Fruit fly (Drosophila melanogaster) whole organism, embryonic: Measurements from ENCODE around the gene deltaCOP.

Experiments
- B-H2 ChIP-seq: fragments of 200-800 bp; sonication (Bioruptor generic); optimal IDR thresholded peaks from 2 replicates; lab custom pipeline; 2018; ENCODE audit warnings: missing biosample characterization, mild to moderate bottlenecking, missing genetic modification characterization
- CG11695 ChIP-seq: fragments of 200-800 bp; sonication (Bioruptor generic); IDR thresholded peaks from 3 replicates; pipeline ENCODE4 v1.3.6; 2022; ENCODE audit warnings: missing biosample characterization, missing genetic modification characterization
- CG11723 ChIP-seq: fragments of 200-800 bp; sonication (Bioruptor generic); optimal IDR thresholded peaks from 2 replicates; lab custom pipeline; 2017; ENCODE audit warnings: missing biosample characterization, mild to moderate bottlenecking, missing genetic modification characterization
- CG12391 ChIP-seq: fragments of 200-800 bp; sonication (Bioruptor generic); optimal IDR thresholded peaks from 3 replicates; lab custom pipeline; 2018; ENCODE audit warnings: missing biosample characterization, mild to moderate bottlenecking, missing genetic modification characterization, moderate library complexity
- CG12744 ChIP-seq: fragments of 200-800 bp; sonication (Bioruptor generic); optimal IDR thresholded peaks from 2 replicates; lab custom pipeline; 2016; ENCODE audit warnings: missing biosample characterization, missing genetic modification characterization
- CG13123 ChIP-seq: fragments of 200-800 bp; sonication (Bioruptor generic); optimal IDR thresholded peaks from 2 replicates; lab custom pipeline; 2016; ENCODE audit warnings: missing biosample characterization, missing genetic modification characterization
- CG2712 ChIP-seq: fragments of 200-800 bp; optimal IDR thresholded peaks from 3 replicates; lab custom pipeline; 2019; ENCODE audit warnings: missing biosample characterization, mild to moderate bottlenecking, missing genetic modification characterization, moderate library complexity
- CG2889 ChIP-seq: fragments of 200-800 bp; sonication (Bioruptor generic); IDR thresholded peaks from 3 replicates; pipeline ENCODE4 v1.3.6; 2022; ENCODE audit warnings: missing biosample characterization, missing genetic modification characterization
- CG30431 ChIP-seq: fragments of 200-800 bp; sonication (Bioruptor generic); optimal IDR thresholded peaks from 2 replicates; lab custom pipeline; 2017; ENCODE audit warnings: missing biosample characterization, missing genetic modification characterization
- CG3163 ChIP-seq: fragments of 200-800 bp; sonication (Bioruptor generic); optimal IDR thresholded peaks from 3 replicates; lab custom pipeline; 2016; ENCODE audit warnings: missing biosample characterization, missing genetic modification characterization
- CG3407 ChIP-seq: fragments of 200-800 bp; sonication (Bioruptor generic); optimal IDR thresholded peaks from 2 replicates; lab custom pipeline; 2018; ENCODE audit warnings: missing biosample characterization, mild to moderate bottlenecking, missing genetic modification characterization
- CG42726 ChIP-seq: fragments of 200-800 bp; sonication (Bioruptor generic); IDR thresholded peaks from 2 replicates; pipeline ENCODE4 v1.3.6; 2022; ENCODE audit warnings: missing biosample characterization, missing genetic modification characterization; ENCODE audit not compliant: partially characterized antibody
- CG4707 ChIP-seq: fragments of 200-800 bp; sonication (Bioruptor generic); optimal IDR thresholded peaks from 2 replicates; lab custom pipeline; 2018; ENCODE audit warnings: missing biosample characterization, mild to moderate bottlenecking, missing genetic modification characterization, moderate library complexity
- CG4820 ChIP-seq: fragments of 200-800 bp; sonication (Bioruptor generic); optimal IDR thresholded peaks from 3 replicates; lab custom pipeline; 2016; ENCODE audit warnings: missing biosample characterization, missing genetic modification characterization
- CG7357 ChIP-seq: fragments of 200-800 bp; sonication (Bioruptor generic); IDR thresholded peaks from 3 replicates; pipeline ENCODE4 v1.3.6; 2022; ENCODE audit warnings: missing biosample characterization, missing genetic modification characterization
- CG8359 ChIP-seq: fragments of 200-800 bp; sonication (Bioruptor generic); optimal IDR thresholded peaks from 2 replicates; lab custom pipeline; 2017; ENCODE audit warnings: missing biosample characterization, mild to moderate bottlenecking, missing genetic modification characterization, borderline replicate concordance
- CG8478 ChIP-seq: fragments of >200 bp; optimal IDR thresholded peaks from 2 replicates; lab custom pipeline; 2018
- CG9437 ChIP-seq: fragments of 200-800 bp; sonication (Bioruptor generic); optimal IDR thresholded peaks from 2 replicates; lab custom pipeline; 2018; ENCODE audit warnings: missing biosample characterization, mild to moderate bottlenecking, missing genetic modification characterization
- CrebB ChIP-seq: fragments of 200-800 bp; sonication (Bioruptor generic); optimal IDR thresholded peaks from 3 replicates; lab custom pipeline; 2018; ENCODE audit warnings: missing biosample characterization, mild to moderate bottlenecking, missing genetic modification characterization
- Dad ChIP-seq: fragments of 200-800 bp; sonication (Bioruptor generic); optimal IDR thresholded peaks from 3 replicates; lab custom pipeline; 2016; ENCODE audit warnings: missing biosample characterization, missing genetic modification characterization
- H15 ChIP-seq: fragments of 200-800 bp; sonication (Bioruptor generic); IDR thresholded peaks from 3 replicates; pipeline ENCODE4 v1.3.6; 2022; ENCODE audit warnings: missing biosample characterization, missing genetic modification characterization
- Hand ChIP-seq: fragments of 200-800 bp; sonication (Bioruptor generic); optimal IDR thresholded peaks from 2 replicates; lab custom pipeline; 2017; ENCODE audit warnings: mild to moderate bottlenecking, missing biosample characterization, missing genetic modification reagents, missing genetic modification characterization
- Hmx ChIP-seq: fragments of 200-800 bp; sonication (Bioruptor generic); optimal IDR thresholded peaks from 2 replicates; lab custom pipeline; 2016; ENCODE audit warnings: missing biosample characterization, missing genetic modification characterization
- Hr3 ChIP-seq: fragments of 200-800 bp; sonication (Bioruptor generic); optimal IDR thresholded peaks from 3 replicates; lab custom pipeline; 2016; ENCODE audit warnings: missing biosample characterization, missing genetic modification characterization
- Lim3 ChIP-seq: fragments of 200-800 bp; sonication (Bioruptor generic); IDR thresholded peaks from 2 replicates; pipeline ENCODE4 v1.3.6; 2022; ENCODE audit warnings: missing biosample characterization, missing genetic modification characterization
- Mrtf ChIP-seq: fragments of 200-800 bp; sonication (Bioruptor generic); IDR thresholded peaks from 3 replicates; pipeline ENCODE4 v1.3.6; 2022; ENCODE audit warnings: missing biosample characterization, missing genetic modification characterization
- NFAT ChIP-seq: fragments of 200-800 bp; sonication (Bioruptor generic); IDR thresholded peaks from 2 replicates; pipeline ENCODE4 v1.3.6; 2022; ENCODE audit warnings: missing biosample characterization, missing genetic modification characterization
- Pdp1 ChIP-seq, 2 experiments: fragments of 200-800 bp; sonication (Bioruptor generic); optimal IDR thresholded peaks; 3 replicates each; lab custom pipeline; 2016; ENCODE audit warnings: missing biosample characterization in 2 of 2, missing genetic modification characterization in 2 of 2, mild to moderate bottlenecking in 1 of 2, moderate library complexity in 1 of 2
- Rfx ChIP-seq: fragments of 200-800 bp; sonication (Bioruptor generic); IDR thresholded peaks from 2 replicates; pipeline ENCODE4 v1.3.6; 2022; ENCODE audit warnings: missing biosample characterization, missing genetic modification characterization
- Trl ChIP-seq, 3 experiments: fragments of >200 bp in 2 of 3; fragments of 200-800 bp in 1 of 3; sonication (Bioruptor generic) in 1 of 3; optimal IDR thresholded peaks; 2 replicates in 1 of 3; 3 replicates in 2 of 3; lab custom pipeline; 2016 to 2017; ENCODE audit warnings: missing biosample characterization in 1 of 3, missing genetic modification characterization in 1 of 3
- ac ChIP-seq: fragments of 200-800 bp; sonication (Bioruptor generic); optimal IDR thresholded peaks from 3 replicates; lab custom pipeline; 2017; ENCODE audit warnings: missing biosample characterization, mild to moderate bottlenecking, missing genetic modification characterization
- ara ChIP-seq: fragments of 200-800 bp; sonication (Bioruptor generic); IDR thresholded peaks from 2 replicates; pipeline ENCODE4 v1.3.6; 2022; ENCODE audit warnings: missing biosample characterization, missing genetic modification characterization
- dmrt99B ChIP-seq: fragments of 200-800 bp; sonication (Bioruptor generic); optimal IDR thresholded peaks from 2 replicates; lab custom pipeline; 2018; ENCODE audit warnings: missing biosample characterization, mild to moderate bottlenecking, missing genetic modification characterization, moderate library complexity
- emc ChIP-seq: fragments of 200-800 bp; sonication (Bioruptor generic); optimal IDR thresholded peaks from 2 replicates; lab custom pipeline; 2016; ENCODE audit warnings: missing biosample characterization, missing genetic modification characterization
- ftz-f1 ChIP-seq: fragments of 200-800 bp; sonication (Bioruptor generic); optimal IDR thresholded peaks from 2 replicates; lab custom pipeline; 2016; ENCODE audit warnings: missing biosample characterization, missing genetic modification characterization
- gcm ChIP-seq: fragments of 200-800 bp; sonication (Bioruptor generic); optimal IDR thresholded peaks from 2 replicates; lab custom pipeline; 2019; ENCODE audit warnings: missing biosample characterization, mild to moderate bottlenecking, missing genetic modification characterization, moderate library complexity
- gfzf ChIP-seq: fragments of 200-800 bp; sonication (Bioruptor generic); optimal IDR thresholded peaks from 2 replicates; lab custom pipeline; 2016; ENCODE audit warnings: missing biosample characterization, mild to moderate bottlenecking, missing genetic modification characterization, moderate library complexity
- jing ChIP-seq: fragments of 200-800 bp; sonication (Bioruptor generic); optimal IDR thresholded peaks from 2 replicates; lab custom pipeline; 2018; ENCODE audit warnings: missing biosample characterization, mild to moderate bottlenecking, missing genetic modification characterization
- klu ChIP-seq: fragments of 200-800 bp; sonication (Bioruptor generic); IDR thresholded peaks from 2 replicates; pipeline ENCODE4 v1.3.6; 2022; ENCODE audit warnings: missing biosample characterization, missing genetic modification characterization
- lmd ChIP-seq: fragments of 200-800 bp; sonication (Bioruptor generic); IDR thresholded peaks from 2 replicates; pipeline ENCODE4 v1.3.6; 2022; ENCODE audit warnings: missing biosample characterization, missing genetic modification characterization
- peb ChIP-seq: fragments of 200-800 bp; sonication (Bioruptor generic); IDR thresholded peaks from 2 replicates; pipeline ENCODE4 v1.3.6; 2022; ENCODE audit warnings: missing biosample characterization, missing genetic modification characterization
- ro ChIP-seq: fragments of 200-800 bp; sonication (Bioruptor generic); IDR thresholded peaks from 2 replicates; pipeline ENCODE4 v1.3.6; 2022; ENCODE audit warnings: missing biosample characterization, missing genetic modification characterization
- salm ChIP-seq: fragments of 200-800 bp; sonication (Bioruptor generic); optimal IDR thresholded peaks from 2 replicates; lab custom pipeline; 2018; ENCODE audit warnings: missing biosample characterization, mild to moderate bottlenecking, missing genetic modification characterization
- sc ChIP-seq, 3 experiments: fragments of >200 bp in 2 of 3; fragments of 200-800 bp in 1 of 3; sonication (Bioruptor generic) in 1 of 3; optimal IDR thresholded peaks; 2 replicates in 2 of 3; 3 replicates in 1 of 3; lab custom pipeline; 2017; ENCODE audit warnings: mild to moderate bottlenecking in 1 of 3, missing biosample characterization in 1 of 3, missing genetic modification characterization in 1 of 3, missing genetic modification reagents in 1 of 3
- sens-2 ChIP-seq: fragments of 200-800 bp; sonication (Bioruptor generic); IDR thresholded peaks from 2 replicates; pipeline ENCODE4 v1.3.6; 2022; ENCODE audit warnings: missing biosample characterization, missing genetic modification characterization
- sna ChIP-seq: fragments of 200-800 bp; sonication (Bioruptor generic); IDR thresholded peaks from 2 replicates; pipeline ENCODE4 v1.3.6; 2022; ENCODE audit warnings: missing biosample characterization, missing genetic modification characterization; ENCODE audit not compliant: partially characterized antibody
- so ChIP-seq: fragments of 200-800 bp; sonication (Bioruptor generic); IDR thresholded peaks from 3 replicates; pipeline ENCODE4 v1.3.6; 2022; ENCODE audit warnings: missing biosample characterization, missing genetic modification characterization
- tin ChIP-seq: fragments of 200-800 bp; sonication (Bioruptor generic); optimal IDR thresholded peaks from 3 replicates; lab custom pipeline; 2016; ENCODE audit warnings: missing biosample characterization, missing genetic modification characterization
- tup ChIP-seq: fragments of 200-800 bp; sonication (Bioruptor generic); optimal IDR thresholded peaks from 2 replicates; lab custom pipeline; 2016; ENCODE audit warnings: missing biosample characterization, mild to moderate bottlenecking, missing genetic modification characterization, moderate library complexity
- vfl ChIP-seq: fragments of 200-800 bp; sonication (Bioruptor generic); optimal IDR thresholded peaks from 2 replicates; lab custom pipeline; 2016; ENCODE audit warnings: missing biosample characterization, missing genetic modification characterization
- vvl ChIP-seq: fragments of 200-800 bp; sonication (Bioruptor generic); IDR thresholded peaks from 2 replicates; pipeline ENCODE4 v1.3.6; 2022; ENCODE audit warnings: missing biosample characterization, missing genetic modification characterization

deltaCOP gene

dm6 chrX:1889926-1890325, 28.3 kb upstream of the deltaCOP start, which contains the start of the genes trr and mRpL16 (continued):
- no peak for TF ChIP-seq Trl (optimal IDR thresholded peaks at IDR 0.05; lab: Kevin White, UChicago)
- peak; percentile 24 for TF ChIP-seq Trl (GFP tag; optimal IDR thresholded peaks at IDR 0.05; lab: Kevin White, UChicago)
- no peak for TF ChIP-seq CG30431 (GFP tag; lab: Kevin White, UChicago)
- no peak for TF ChIP-seq Hmx (GFP tag; lab: Kevin White, UChicago)
- no peak for TF ChIP-seq ftz-f1 (GFP tag; lab: Kevin White, UChicago)
- TF ChIP-seq vvl: peak; percentile 57
- TF ChIP-seq Hr3 (GFP tag; lab: Kevin White, UChicago): no peak
- no peak for TF ChIP-seq CG3407 (GFP tag; lab: Kevin White, UChicago)
- TF ChIP-seq salm (tag; lab: Kevin White, UChicago): no peak
- TF ChIP-seq CG7357 (GFP tag; lab: Robert Waterston, UW): 0 out of 3 replicates have a peak, but pooled peaks have one; percentile 30
- TF ChIP-seq ac (GFP tag; lab: Kevin White, UChicago): no peak
- no peak for TF ChIP-seq so (GFP tag; lab: Robert Waterston, UW)
- TF ChIP-seq ro: no peak
- TF ChIP-seq gcm (GFP tag; lab: Kevin White, UChicago): no peak
- TF ChIP-seq CG4707 (GFP tag; lab: Kevin White, UChicago): no peak
- no peak for TF ChIP-seq Hand (GFP tag; lab: Kevin White, UChicago)
- TF ChIP-seq vfl (GFP tag; lab: Kevin White, UChicago): no peak
- TF ChIP-seq CG9437 (GFP tag; lab: Kevin White, UChicago): no peak
- peak; percentile 39; the same call in 1 of the 3 replicates for TF ChIP-seq CG11695 (GFP tag; lab: Robert Waterston, UW)
- TF ChIP-seq sc (optimal IDR thresholded peaks at IDR 0.05; lab: Kevin White, UChicago): no peak
- no peak for TF ChIP-seq sc (GFP tag; optimal IDR thresholded peaks at IDR 0.05; lab: Kevin White, UChicago)
- TF ChIP-seq emc (GFP tag; lab: Kevin White, UChicago): no peak
- peak; percentile 65 for TF ChIP-seq CG2712 (tag; lab: Kevin White, UChicago)
- peak; percentile 2 for TF ChIP-seq CrebB (tag; lab: Kevin White, UChicago)
- TF ChIP-seq CG11723 (GFP tag; lab: Kevin White, UChicago): no peak
- no peak for TF ChIP-seq klu (GFP tag; lab: Robert Waterston, UW)
- no peak for TF ChIP-seq CG8478
- no peak for TF ChIP-seq B-H2 (GFP tag; lab: Kevin White, UChicago)
- TF ChIP-seq H15: no peak
- no peak for TF ChIP-seq dmrt99B (tag; lab: Kevin White, UChicago)
- TF ChIP-seq Pdp1 (GFP tag; optimal IDR thresholded peaks at IDR 0.05; lab: Kevin White, UChicago): peak; percentile 34 to 85
- TF ChIP-seq CG8359 (GFP tag; lab: Kevin White, UChicago): no peak
- TF ChIP-seq CG12391 (tag; lab: Kevin White, UChicago): peak; percentile 72
- peak; percentile 33; the same call in 1 of the 2 replicates for TF ChIP-seq lmd (GFP tag; lab: Robert Waterston, UW)
- peak; percentile 75 for TF ChIP-seq gfzf (GFP tag; lab: Kevin White, UChicago)
- TF ChIP-seq ara (GFP tag; lab: Robert Waterston, UW): no peak
- TF ChIP-seq Lim3: no peak
- TF ChIP-seq CG42726: no peak
- TF ChIP-seq tin (GFP tag; lab: Kevin White, UChicago): peak; percentile 32
- TF ChIP-seq CG3163 (GFP tag; lab: Kevin White, UChicago): no peak
- TF ChIP-seq Rfx (GFP tag; lab: Robert Waterston, UW): peak; percentile 58
- no peak for TF ChIP-seq CG2889 (GFP tag; lab: Robert Waterston, UW)
- peak; percentile 41 for TF ChIP-seq Dad (GFP tag; lab: Kevin White, UChicago)
- peak; percentile 68; the same call in 1 of the 2 replicates for TF ChIP-seq sna (GFP tag; lab: Robert Waterston, UW)
- TF ChIP-seq sens-2: no peak
- no peak for TF ChIP-seq CG4820 (GFP tag; lab: Kevin White, UChicago)
- TF ChIP-seq tup (GFP tag; lab: Kevin White, UChicago): no peak
- TF ChIP-seq CG12744 (GFP tag; lab: Kevin White, UChicago): no peak
- no peak for TF ChIP-seq jing
- no peak for TF ChIP-seq Mrtf (GFP tag; lab: Robert Waterston, UW)
- TF ChIP-seq NFAT (GFP tag; lab: Robert Waterston, UW): no peak
- no peak for TF ChIP-seq CG13123
- TF ChIP-seq peb (GFP tag; lab: Robert Waterston, UW): no peak
